Fruit fly (Drosophila melanogaster): Measurements from ENCODE around the gene sws.

- TF ChIP-seq Ets21C (GFP tag; optimal IDR thresholded peaks at IDR 0.05): no peak
- TF ChIP-seq Eip75B (GFP tag; optimal IDR thresholded peaks at IDR 0.05): peak; percentile 3
- TF ChIP-seq dac (GFP tag; optimal IDR thresholded peaks at IDR 0.05): no peak
Observed at dm6 chrX:7976976-7977834, 9.2 kb upstream of the sws start.
